Worm (Caenorhabditis elegans) whole organism, L4 larva: ENCODE results near the gene wdr-5.3.
A peak's percentile ranks its signal among the peaks of the same experiment; 100 is the strongest.

Experiments
- F26F4.8 ChIP-seq: fragments of 200-800 bp; sonication (Bioruptor generic); conservative IDR thresholded peaks from 2 replicates; pipeline ENCODE4 v1.3.6; 2022; ENCODE audit warnings: missing genetic modification characterization, missing compliant biosample characterization
- F44E2.7 ChIP-seq: fragments of 200-800 bp; sonication (Bioruptor generic); IDR thresholded peaks from 2 replicates; pipeline ENCODE4 v2.1.2; 2022; ENCODE audit warnings: missing genetic modification characterization, missing compliant biosample characterization
- R02D3.7 ChIP-seq: fragments of 150-350 bp; sonication (generic microtip); optimal IDR thresholded peaks from 3 replicates; lab custom pipeline; 2014; ENCODE audit warnings: missing biosample characterization, missing genetic modification characterization
- Y105C5A.15 ChIP-seq: fragments of 200-800 bp; sonication (Bioruptor generic); IDR thresholded peaks from 2 replicates; pipeline ENCODE4 v1.3.6; 2022; ENCODE audit warnings: missing genetic modification characterization, missing compliant biosample characterization
- aha-1 ChIP-seq: fragments of 150-350 bp; peaks from one replicate; lab custom pipeline; 2014; ENCODE audit warnings: missing biosample characterization, missing genetic modification characterization
- attf-4 ChIP-seq: sonication (generic microtip); optimal IDR thresholded peaks from 3 replicates; lab custom pipeline; 2017; ENCODE audit warnings: missing biosample characterization, missing genetic modification characterization
- ceh-32 ChIP-seq: sonication (generic microtip); optimal IDR thresholded peaks from 2 replicates; lab custom pipeline; 2016; ENCODE audit warnings: mild to moderate bottlenecking, missing genetic modification characterization, missing compliant biosample characterization; ENCODE audit not compliant: poor library complexity
- ceh-62 ChIP-seq: sonication (generic microtip); optimal IDR thresholded peaks from 2 replicates; lab custom pipeline; 2017; ENCODE audit warnings: missing biosample characterization, missing genetic modification characterization
- ceh-82 ChIP-seq: sonication (generic microtip); optimal IDR thresholded peaks from 2 replicates; lab custom pipeline; 2017; ENCODE audit warnings: missing biosample characterization, missing genetic modification characterization
- cey-2 ChIP-seq: sonication (generic microtip); optimal IDR thresholded peaks from 3 replicates; lab custom pipeline; 2017; ENCODE audit warnings: missing genetic modification characterization, mild to moderate bottlenecking, missing compliant biosample characterization, antibody characterized with exemption, borderline replicate concordance; ENCODE audit not compliant: insufficient read depth
- ctbp-1 ChIP-seq: fragments of 200-800 bp; sonication (Bioruptor generic); IDR thresholded peaks from 2 replicates; pipeline ENCODE4 v1.3.6; 2022; ENCODE audit warnings: missing genetic modification reagents, missing genetic modification characterization, missing compliant biosample characterization
- daf-12 ChIP-seq: fragments of 150-350 bp; optimal IDR thresholded peaks from 2 replicates; lab custom pipeline; 2014; ENCODE audit warnings: missing biosample characterization, missing genetic modification reagents, missing genetic modification characterization
- daf-16 ChIP-seq, 3 experiments: sonication (generic microtip); optimal IDR thresholded peaks; 2 replicates each; lab custom pipeline; 2016 to 2017; ENCODE audit warnings: missing genetic modification characterization in 3 of 3, missing genetic modification reagents in 3 of 3, mild to moderate bottlenecking in 2 of 3, missing compliant biosample characterization in 2 of 3, missing biosample characterization in 1 of 3, moderate library complexity in 1 of 3
- daf-8 ChIP-seq: fragments of 200-800 bp; sonication (Bioruptor generic); IDR thresholded peaks from 2 replicates; pipeline ENCODE4 v1.3.6; 2022; ENCODE audit warnings: missing genetic modification characterization, missing compliant biosample characterization
- dpl-1 ChIP-seq: fragments of 150-350 bp; optimal IDR thresholded peaks from 2 replicates; lab custom pipeline; 2014; ENCODE audit warnings: missing biosample characterization, missing genetic modification reagents, missing genetic modification characterization
- dve-1 ChIP-seq: sonication (generic microtip); optimal IDR thresholded peaks from 2 replicates; lab custom pipeline; 2017; ENCODE audit warnings: antibody characterized with exemption, mild to moderate bottlenecking, missing genetic modification characterization, missing compliant biosample characterization; ENCODE audit not compliant: insufficient read depth
- hif-1 ChIP-seq, 2 experiments: sonication (generic microtip); optimal IDR thresholded peaks; 2 replicates each; lab custom pipeline; 2016 to 2017; ENCODE audit warnings: missing compliant biosample characterization in 2 of 2, missing genetic modification characterization in 2 of 2, missing genetic modification reagents in 2 of 2, missing genotype in 2 of 2, mild to moderate bottlenecking in 1 of 2
- hlh-11 ChIP-seq: fragments of 200-800 bp; sonication (Bioruptor generic); optimal IDR thresholded peaks from 2 replicates; lab custom pipeline; 2018; ENCODE audit warnings: mild to moderate bottlenecking, missing genetic modification characterization, missing compliant biosample characterization
- lin-15B ChIP-seq: fragments of 150-350 bp; sonication (generic microtip); optimal IDR thresholded peaks from 3 replicates; lab custom pipeline; 2014; ENCODE audit warnings: missing biosample characterization, missing genetic modification characterization
- lin-29 ChIP-seq: fragments of 200-800 bp; sonication (Bioruptor generic); IDR thresholded peaks from 2 replicates; pipeline ENCODE4 v1.3.6; 2022; ENCODE audit warnings: missing genetic modification reagents, missing genetic modification characterization, missing compliant biosample characterization
- lin-39 ChIP-seq: fragments of 150-350 bp; optimal IDR thresholded peaks from 2 replicates; lab custom pipeline; 2014; ENCODE audit warnings: missing biosample characterization, missing genetic modification reagents, missing genetic modification characterization
- lsy-2 ChIP-seq, 2 experiments: fragments of 150-350 bp in 1 of 2; sonication (generic microtip) in 1 of 2; optimal IDR thresholded peaks; 2 replicates each; lab custom pipeline; 2014 to 2017; ENCODE audit warnings: missing biosample characterization in 2 of 2, missing genetic modification characterization in 2 of 2
- madf-5 ChIP-seq, 2 experiments: fragments of 200-800 bp; sonication (Bioruptor generic); IDR thresholded peaks; 2 replicates each; pipeline ENCODE4 v1.3.6; 2022; ENCODE audit warnings: missing compliant biosample characterization in 2 of 2, missing genetic modification characterization in 2 of 2
- mdl-1 ChIP-seq, 2 experiments: fragments of 150-350 bp in 1 of 2; sonication (generic microtip) in 1 of 2; optimal IDR thresholded peaks; 2 replicates each; lab custom pipeline; 2014 to 2017; ENCODE audit warnings: missing biosample characterization in 2 of 2, missing genetic modification characterization in 2 of 2
- mdt-29 ChIP-seq: fragments of 200-800 bp; sonication (Bioruptor generic); IDR thresholded peaks from 2 replicates; pipeline ENCODE4 v1.3.6; 2022; ENCODE audit warnings: missing genetic modification reagents, missing genetic modification characterization, missing compliant biosample characterization
- mes-2 ChIP-seq: sonication (generic microtip); optimal IDR thresholded peaks from 2 replicates; lab custom pipeline; 2016; ENCODE audit warnings: missing genotype, mild to moderate bottlenecking, missing genetic modification characterization, missing compliant biosample characterization; ENCODE audit not compliant: poor library complexity, severe bottlenecking
- mxl-3 ChIP-seq: fragments of 200-800 bp; sonication (Bioruptor generic); optimal IDR thresholded peaks from 2 replicates; lab custom pipeline; 2018; ENCODE audit warnings: mild to moderate bottlenecking, missing genetic modification characterization, missing compliant biosample characterization
- nhr-10 ChIP-seq: fragments of 150-350 bp; optimal IDR thresholded peaks from 2 replicates; lab custom pipeline; 2014; ENCODE audit warnings: missing biosample characterization, missing genetic modification characterization
- nhr-11 ChIP-seq: fragments of 150-350 bp; optimal IDR thresholded peaks from 2 replicates; lab custom pipeline; 2014; ENCODE audit warnings: missing biosample characterization, missing genetic modification characterization
- nhr-28 ChIP-seq: fragments of 150-350 bp; optimal IDR thresholded peaks from 2 replicates; lab custom pipeline; 2014; ENCODE audit warnings: missing biosample characterization, missing genetic modification characterization
- nhr-41 ChIP-seq: fragments of 200-800 bp; sonication (Bioruptor generic); IDR thresholded peaks from 2 replicates; pipeline ENCODE4 v1.3.6; 2022; ENCODE audit warnings: missing genetic modification reagents, missing genetic modification characterization, missing compliant biosample characterization
- nhr-48 ChIP-seq: sonication (generic microtip); optimal IDR thresholded peaks from 2 replicates; lab custom pipeline; 2016; ENCODE audit warnings: mild to moderate bottlenecking, missing genetic modification characterization, missing compliant biosample characterization
- nhr-77 ChIP-seq: fragments of 150-350 bp; optimal IDR thresholded peaks from 2 replicates; lab custom pipeline; 2014; ENCODE audit warnings: missing biosample characterization, missing genetic modification characterization
- pqm-1 ChIP-seq: sonication (generic microtip); optimal IDR thresholded peaks from 2 replicates; lab custom pipeline; 2017; ENCODE audit warnings: missing biosample characterization, missing genetic modification characterization
- skn-1 ChIP-seq: fragments of 150-350 bp; optimal IDR thresholded peaks from 2 replicates; lab custom pipeline; 2014; ENCODE audit warnings: missing biosample characterization, missing genetic modification characterization
- snpc-4 ChIP-seq: fragments of 150-350 bp; optimal IDR thresholded peaks from 2 replicates; lab custom pipeline; 2014; ENCODE audit warnings: missing biosample characterization, missing genetic modification characterization
- tag-97 ChIP-seq: fragments of 200-800 bp; sonication (Bioruptor generic); IDR thresholded peaks from 2 replicates; pipeline ENCODE4 v1.3.6; 2022; ENCODE audit warnings: missing genetic modification characterization, missing compliant biosample characterization
- unc-130 ChIP-seq: sonication (generic microtip); optimal IDR thresholded peaks from 2 replicates; lab custom pipeline; 2016; ENCODE audit warnings: missing genetic modification reagents, missing genetic modification characterization, missing compliant biosample characterization
- unc-62 ChIP-seq, 3 experiments: fragments of 150-350 bp in 1 of 3; sonication (generic microtip); optimal IDR thresholded peaks in 2 of 3; peaks in 1 of 3; 1 replicate in 1 of 3; 2 replicates in 2 of 3; lab custom pipeline; 2014 to 2017; ENCODE audit warnings: missing biosample characterization in 3 of 3, missing genetic modification characterization in 3 of 3, missing genetic modification reagents in 3 of 3, missing genotype in 1 of 3
- zag-1 ChIP-seq: fragments of 150-350 bp; optimal IDR thresholded peaks from 2 replicates; lab custom pipeline; 2014; ENCODE audit warnings: missing biosample characterization, missing genetic modification characterization
- zfp-2 ChIP-seq: sonication (generic microtip); optimal IDR thresholded peaks from 2 replicates; lab custom pipeline; 2016; ENCODE audit warnings: mild to moderate bottlenecking, missing genetic modification characterization, missing compliant biosample characterization
- zip-11 ChIP-seq: fragments of 200-800 bp; sonication (Bioruptor generic); IDR thresholded peaks from 2 replicates; pipeline ENCODE4 v1.3.6; 2022; ENCODE audit warnings: missing genetic modification characterization, missing compliant biosample characterization
- ztf-7 ChIP-seq: fragments of 150-350 bp; optimal IDR thresholded peaks from 2 replicates; lab custom pipeline; 2014; ENCODE audit warnings: missing biosample characterization, missing genetic modification characterization

Gene wdr-5.3

DNA sequence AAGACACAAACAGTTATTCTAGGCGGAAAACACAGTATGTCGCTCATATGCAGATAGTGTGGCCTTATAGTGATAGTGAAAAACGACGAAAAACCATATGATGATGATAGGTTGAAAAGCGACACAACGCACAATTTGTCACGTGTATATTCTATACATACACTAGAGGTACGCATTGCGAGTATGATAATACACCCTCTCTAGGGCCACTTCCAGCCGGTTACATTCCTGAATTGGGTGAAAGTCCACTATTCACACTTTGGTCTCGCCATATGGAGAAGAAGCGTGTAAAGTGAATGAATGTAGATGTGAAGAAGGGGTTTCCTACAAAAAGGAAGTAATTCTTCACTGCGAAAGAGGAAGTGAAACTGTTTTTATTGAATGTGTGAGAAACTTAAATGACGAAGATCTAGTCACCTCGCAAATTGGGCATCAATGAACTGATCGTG lies 7.4 kb upstream of the wdr-5.3 start (continued):
- TF ChIP-seq mxl-3 (GFP tag; lab: Kevin White, UChicago) (peak; percentile 75), R02D3.7 (no peak), cey-2 (peak; percentile 46), F44E2.7 (no peak)
- TF ChIP-seq, all 104 proteins: peak for 28

DNA sequence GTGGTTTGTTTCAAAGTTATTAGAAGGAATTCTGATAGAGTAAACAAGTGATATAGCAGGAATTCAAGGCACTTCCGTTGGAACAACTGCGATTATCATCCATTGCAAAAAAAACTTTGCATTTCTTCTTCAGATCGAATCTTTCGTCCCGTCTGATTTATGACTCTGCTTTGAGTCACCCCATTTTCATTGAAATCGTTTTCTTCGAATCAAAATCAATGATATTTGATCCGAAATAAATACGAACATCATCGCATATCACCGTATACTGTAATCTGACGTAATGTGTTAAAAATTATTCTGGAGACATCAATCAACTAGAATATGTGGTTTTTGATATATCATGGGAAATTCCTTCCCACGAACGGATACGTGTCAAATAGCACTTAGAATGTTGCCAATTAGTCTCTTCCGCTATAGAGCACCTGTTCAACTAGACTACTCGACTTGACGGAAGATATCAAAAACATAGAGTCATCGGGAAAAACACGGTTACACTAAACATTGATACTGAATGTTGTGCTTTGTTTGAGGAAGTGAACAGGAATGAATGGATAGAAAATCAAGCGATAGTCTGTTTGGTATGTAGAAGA lies 6.0 kb upstream of the wdr-5.3 start:
- TF ChIP-seq lsy-2 (tag; optimal IDR thresholded peaks at IDR 0.05; lab: Kevin White, UChicago) (peak in 1 of 2 experiments; percentile 1), attf-4 (tag; lab: Kevin White, UChicago) (no peak), nhr-11 (peak; percentile 89), hlh-11 (peak; percentile 5), nhr-28 (tag; lab: Kevin White, UChicago) (peak; percentile 87), hif-1 (tag; optimal IDR thresholded peaks at IDR 0.05; lab: Kevin White, UChicago) (peak in 1 of 2 experiments; percentile 56), nhr-77 (tag; lab: Kevin White, UChicago) (no peak), unc-62 (GFP tag; optimal IDR thresholded peaks at IDR 0.05 in 1 of 2; lab: Kevin White, UChicago) (peak in 1 of 2 experiments; percentile 88), unc-62 (tag; optimal IDR thresholded peaks at IDR 0.05; lab: Kevin White, UChicago) (no peak), daf-16 (GFP tag; optimal IDR thresholded peaks at IDR 0.05; lab: Kevin White, UChicago) (peak in 1 of 2 experiments; percentile 45), daf-16 (tag; optimal IDR thresholded peaks at IDR 0.05; lab: Kevin White, UChicago) (no peak), mdl-1 (tag; optimal IDR thresholded peaks at IDR 0.05; lab: Kevin White, UChicago) (peak in 1 of 2 experiments; percentile 1), aha-1 (peak; percentile 59), lin-29 (GFP tag; lab: Robert Waterston, UW) (no peak), skn-1 (no peak), daf-12 (tag; lab: Kevin White, UChicago) (no peak), nhr-10 (no peak)

DNA sequence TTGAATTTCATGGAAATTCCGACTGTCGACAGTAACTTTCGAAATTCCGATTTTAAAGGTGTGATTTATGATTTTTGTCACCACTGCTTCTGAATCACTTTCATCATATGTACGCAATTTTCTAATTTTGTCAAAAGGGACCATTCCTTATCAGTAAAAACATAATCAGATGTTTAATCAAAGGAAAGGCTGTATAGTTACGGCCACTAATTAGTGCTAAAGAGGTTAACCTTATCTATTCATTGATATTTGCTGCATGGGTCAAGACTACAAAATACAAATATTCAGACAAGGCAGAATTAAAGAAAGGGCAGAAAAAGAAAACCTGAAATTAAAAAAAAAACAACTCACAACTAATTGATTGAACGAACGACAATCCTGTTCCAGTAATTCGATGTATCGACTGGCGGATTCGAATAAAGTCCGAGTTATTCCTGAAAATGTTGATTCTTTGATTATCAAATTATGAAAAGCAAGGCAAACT lies 4.9 kb upstream of the wdr-5.3 start, which contains the start of gene T28B11.1:
Gene T28B11.1, minus strand, starts transcription at position 434 of the 484 bp plus-strand sequence.
- TF ChIP-seq pqm-1 (tag; lab: Kevin White, UChicago) (peak; percentile 61), daf-8 (GFP tag; lab: Robert Waterston, UW) (no peak), nhr-48 (tag; lab: Kevin White, UChicago) (no peak), dpl-1 (GFP tag; lab: Kevin White, UChicago) (no peak), nhr-28 (tag; lab: Kevin White, UChicago) (peak; percentile 58), nhr-11 (no peak), dve-1 (peak; percentile 48), tag-97 (GFP tag; lab: Robert Waterston, UW) (no peak), lin-39 (tag; lab: Kevin White, UChicago) (no peak), ztf-7 (tag; lab: Kevin White, UChicago) (peak; percentile 27), zfp-2 (tag; lab: Kevin White, UChicago) (no peak)
- TF ChIP-seq, all 104 proteins: peak for 4

DNA sequence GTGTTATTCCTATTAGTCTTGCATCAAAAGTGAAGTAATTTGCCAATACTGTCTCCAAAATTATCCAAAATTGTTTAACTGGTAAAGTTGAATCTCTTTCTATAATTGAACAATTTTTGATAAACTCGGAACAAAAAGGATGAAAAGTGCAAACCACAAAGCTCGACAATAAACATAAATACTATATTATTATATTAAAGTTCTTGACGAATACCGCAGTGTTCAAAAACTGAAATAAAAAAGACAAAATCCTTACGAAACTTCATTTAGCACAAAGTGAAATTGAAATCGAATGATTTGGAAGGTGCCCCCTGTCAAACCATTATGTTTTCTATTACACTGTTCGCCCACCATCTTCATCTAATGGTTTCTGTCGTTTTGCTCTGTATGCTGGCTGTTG lies 4.4 kb downstream of the wdr-5.3 start, which contains the start of gene ZC302.3:
Gene ZC302.3, minus strand, starts transcription at position 101 of the 400 bp plus-strand sequence.
- TF ChIP-seq F26F4.8 (GFP tag; lab: Robert Waterston, UW) = no peak
- no peak for TF ChIP-seq ceh-32 (tag; lab: Kevin White, UChicago)

DNA sequence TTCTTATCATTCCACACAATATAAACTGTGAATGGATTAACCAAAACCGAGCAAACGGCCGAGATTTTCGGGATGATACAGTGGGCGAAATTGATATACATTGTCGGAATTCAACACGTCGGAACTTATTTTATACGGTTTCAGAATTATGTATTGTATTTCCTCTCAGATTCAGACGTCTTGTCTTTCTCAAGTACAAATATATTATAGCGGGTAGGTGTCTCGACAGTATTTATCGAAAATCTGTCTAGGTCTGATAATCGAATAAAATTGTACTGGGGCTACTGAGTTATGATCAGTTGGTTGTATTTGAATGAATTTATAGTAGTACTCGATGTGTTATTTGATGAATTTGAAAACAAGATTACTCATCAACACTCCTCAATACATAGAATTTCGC lies 6.7 kb downstream of the wdr-5.3 start, which contains the start of gene srj-22:
Gene srj-22, minus strand, starts transcription at position 101 of the 400 bp plus-strand sequence.
- TF ChIP-seq zip-11 = no peak
- TF ChIP-seq ceh-62 = no peak
- no peak for TF ChIP-seq unc-130 (GFP tag; lab: Kevin White, UChicago)
- TF ChIP-seq Y105C5A.15 = no peak
- TF ChIP-seq ceh-82 = no peak
- no peak for TF ChIP-seq mes-2 (tag; lab: Kevin White, UChicago)
- no peak for TF ChIP-seq nhr-41
- TF ChIP-seq cey-2 = no peak
- no peak for TF ChIP-seq zag-1
- no peak for TF ChIP-seq mdt-29 (GFP tag; lab: Robert Waterston, UW)
- TF ChIP-seq daf-12 (tag; lab: Kevin White, UChicago) = no peak
- no peak for TF ChIP-seq lin-39 (tag; lab: Kevin White, UChicago)
- no peak for TF ChIP-seq mxl-3 (GFP tag; lab: Kevin White, UChicago)
- TF ChIP-seq madf-5 (GFP tag; IDR thresholded peaks at IDR 0.05; lab: Robert Waterston, UW) = no peak
- no peak for TF ChIP-seq mdl-1 (tag; optimal IDR thresholded peaks at IDR 0.05; lab: Kevin White, UChicago)
- TF ChIP-seq snpc-4 = no peak
- no peak for TF ChIP-seq lin-15B
- no peak for TF ChIP-seq ctbp-1 (GFP tag; lab: Robert Waterston, UW)
